Worm (Caenorhabditis elegans) whole organism, L4/young adult: ENCODE data around the gene Y38E10A.9.

ENCODE experiments used
- W03F9.2 ChIP-seq: fragments of 150-350 bp; optimal IDR thresholded peaks from 2 replicates; lab custom pipeline; 2014; ENCODE audit warnings: missing biosample characterization, missing genetic modification characterization
- dao-5 ChIP-seq: sonication (generic microtip); optimal IDR thresholded peaks from 2 replicates; lab custom pipeline; 2016; ENCODE audit warnings: missing genotype, missing genetic modification characterization, moderate library complexity, missing compliant biosample characterization
- him-1 ChIP-seq: sonication (generic microtip); optimal IDR thresholded peaks from 2 replicates; lab custom pipeline; 2016; ENCODE audit warnings: missing genotype, missing genetic modification reagents, missing genetic modification characterization, missing compliant biosample characterization

DNA sequence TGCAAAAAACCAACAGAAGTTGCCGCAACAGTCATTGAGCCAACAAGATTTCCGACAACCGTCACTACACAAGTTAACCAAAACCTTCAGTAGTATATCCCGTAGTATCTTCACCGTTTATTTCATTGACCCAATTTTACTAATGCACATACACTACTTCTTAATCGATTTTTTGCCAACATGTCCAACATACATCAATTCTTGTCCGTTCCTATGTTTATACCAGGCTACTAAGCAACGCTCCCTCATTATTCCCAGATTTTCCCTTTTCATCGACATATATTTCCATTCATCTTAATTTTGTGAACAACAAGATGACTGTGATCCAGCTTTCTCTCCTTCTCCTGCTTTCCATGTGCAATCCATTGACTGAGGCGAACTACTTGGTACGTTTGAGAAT lies 42.9 kb upstream of the Y38E10A.9 start, which contains the start of gene F49C5.7:
- no peak for TF ChIP-seq him-1
- TF ChIP-seq W03F9.2 = no peak
- TF ChIP-seq dao-5 (tag; lab: Kevin White, UChicago) = no peak
